Worm (Caenorhabditis elegans) whole organism, late embryonic: ENCODE results near the gene mak-1.

ENCODE experiments used
- C08G9.2 ChIP-seq: sonication (generic microtip); optimal IDR thresholded peaks from 2 replicates; lab custom pipeline; 2016; ENCODE audit warnings: mild to moderate bottlenecking, missing genetic modification characterization, moderate library complexity, missing compliant biosample characterization
- K02D7.2 ChIP-seq: sonication (generic microtip); optimal IDR thresholded peaks from 2 replicates; lab custom pipeline; 2017; ENCODE audit warnings: mild to moderate bottlenecking, missing genetic modification characterization, missing compliant biosample characterization
- T23F11.4 ChIP-seq: fragments of 200-800 bp; sonication (Bioruptor generic); optimal IDR thresholded peaks from 2 replicates; lab custom pipeline; 2018; ENCODE audit warnings: mild to moderate bottlenecking, missing genetic modification characterization, missing compliant biosample characterization
- Y22D7AL.16 ChIP-seq: sonication (generic microtip); optimal IDR thresholded peaks from 2 replicates; lab custom pipeline; 2016; ENCODE audit warnings: missing genetic modification characterization, missing compliant biosample characterization
- ahr-1 ChIP-seq: sonication (generic microtip); optimal IDR thresholded peaks from 2 replicates; lab custom pipeline; 2016; ENCODE audit warnings: missing genetic modification characterization, missing compliant biosample characterization
- ama-1 ChIP-seq: fragments of 150-350 bp; optimal IDR thresholded peaks from 2 replicates; lab custom pipeline; 2014
- ceh-18 ChIP-seq: sonication (generic microtip); optimal IDR thresholded peaks from 2 replicates; lab custom pipeline; 2016; ENCODE audit warnings: missing genetic modification characterization, missing compliant biosample characterization
- ceh-19 ChIP-seq: fragments of 200-800 bp; sonication (Bioruptor generic); optimal IDR thresholded peaks from 2 replicates; lab custom pipeline; 2018; ENCODE audit warnings: mild to moderate bottlenecking, missing genetic modification characterization, missing compliant biosample characterization
- ceh-22 ChIP-seq: sonication (generic microtip); optimal IDR thresholded peaks from 2 replicates; lab custom pipeline; 2017; ENCODE audit warnings: missing biosample characterization, missing genetic modification characterization
- ceh-24 ChIP-seq: sonication (generic microtip); optimal IDR thresholded peaks from 2 replicates; lab custom pipeline; 2016; ENCODE audit warnings: mild to moderate bottlenecking, missing genetic modification characterization, missing compliant biosample characterization
- ceh-30 ChIP-seq: fragments of 150-350 bp; optimal IDR thresholded peaks from 2 replicates; lab custom pipeline; 2014; ENCODE audit warnings: missing biosample characterization, missing genetic modification characterization
- ceh-31 ChIP-seq: sonication (generic microtip); optimal IDR thresholded peaks from 2 replicates; lab custom pipeline; 2016; ENCODE audit warnings: missing genetic modification characterization, missing compliant biosample characterization
- ceh-34 ChIP-seq: sonication (generic microtip); optimal IDR thresholded peaks from 2 replicates; lab custom pipeline; 2016; ENCODE audit warnings: mild to moderate bottlenecking, missing genetic modification characterization, missing compliant biosample characterization
- ceh-45 ChIP-seq: fragments of 200-800 bp; sonication (Bioruptor generic); IDR thresholded peaks from 2 replicates; pipeline ENCODE4 v1.3.6; 2022; ENCODE audit warnings: missing genetic modification reagents, missing genetic modification characterization, missing compliant biosample characterization
- ceh-48 ChIP-seq: sonication (generic microtip); optimal IDR thresholded peaks from 2 replicates; lab custom pipeline; 2016; ENCODE audit warnings: missing genetic modification characterization, inconsistent platforms, missing compliant biosample characterization
- ceh-9 ChIP-seq: sonication (generic microtip); optimal IDR thresholded peaks from 2 replicates; lab custom pipeline; 2016; ENCODE audit warnings: mild to moderate bottlenecking, missing genetic modification characterization, inconsistent platforms, missing compliant biosample characterization
- che-1 ChIP-seq: sonication (generic microtip); optimal IDR thresholded peaks from 2 replicates; lab custom pipeline; 2016; ENCODE audit warnings: mild to moderate bottlenecking, missing genetic modification characterization, missing compliant biosample characterization
- dmd-4 ChIP-seq: sonication (generic microtip); optimal IDR thresholded peaks from 2 replicates; lab custom pipeline; 2016; ENCODE audit warnings: borderline replicate concordance, missing genetic modification characterization, missing compliant biosample characterization
- elt-4 ChIP-seq: sonication (generic microtip); optimal IDR thresholded peaks from 2 replicates; lab custom pipeline; 2016; ENCODE audit warnings: missing genetic modification characterization, missing compliant biosample characterization
- fax-1 ChIP-seq: sonication (generic microtip); optimal IDR thresholded peaks from 2 replicates; lab custom pipeline; 2016; ENCODE audit warnings: missing genotype, missing genetic modification characterization, missing compliant biosample characterization
- fkh-10 ChIP-seq: fragments of 150-350 bp; optimal IDR thresholded peaks from 2 replicates; lab custom pipeline; 2014; ENCODE audit warnings: missing biosample characterization, missing genetic modification reagents, missing genetic modification characterization
- gmeb-2 ChIP-seq: sonication (generic microtip); optimal IDR thresholded peaks from 2 replicates; lab custom pipeline; 2016; ENCODE audit warnings: missing genetic modification characterization, inconsistent platforms, missing compliant biosample characterization
- hlh-13 ChIP-seq: fragments of 200-800 bp; sonication (Bioruptor generic); optimal IDR thresholded peaks from 2 replicates; lab custom pipeline; 2018; ENCODE audit warnings: mild to moderate bottlenecking, missing genetic modification characterization, missing compliant biosample characterization
- hlh-15 ChIP-seq: sonication (generic microtip); optimal IDR thresholded peaks from 2 replicates; lab custom pipeline; 2016; ENCODE audit warnings: missing genetic modification characterization, missing compliant biosample characterization
- hlh-30 ChIP-seq: sonication (generic microtip); optimal IDR thresholded peaks from 2 replicates; lab custom pipeline; 2017; ENCODE audit warnings: antibody characterized with exemption, missing genetic modification characterization, missing compliant biosample characterization; ENCODE audit not compliant: insufficient read depth
- hlh-6 ChIP-seq: sonication (generic microtip); optimal IDR thresholded peaks from 2 replicates; lab custom pipeline; 2016; ENCODE audit warnings: missing genotype, missing genetic modification characterization, missing compliant biosample characterization
- hlh-8 ChIP-seq: sonication (generic microtip); optimal IDR thresholded peaks from 2 replicates; lab custom pipeline; 2016; ENCODE audit warnings: missing genotype, missing genetic modification characterization, missing compliant biosample characterization
- lim-6 ChIP-seq: sonication (generic microtip); optimal IDR thresholded peaks from 2 replicates; lab custom pipeline; 2016; ENCODE audit warnings: missing genetic modification characterization, missing compliant biosample characterization
- lin-11 ChIP-seq: fragments of 200-800 bp; sonication (Bioruptor generic); optimal IDR thresholded peaks from 2 replicates; lab custom pipeline; 2018; ENCODE audit warnings: mild to moderate bottlenecking, missing genetic modification characterization, missing compliant biosample characterization
- madf-2 ChIP-seq: sonication (generic microtip); optimal IDR thresholded peaks from 2 replicates; lab custom pipeline; 2017; ENCODE audit warnings: missing genetic modification characterization, missing compliant biosample characterization
- mec-3 ChIP-seq: sonication (generic microtip); optimal IDR thresholded peaks from 2 replicates; lab custom pipeline; 2016; ENCODE audit warnings: borderline replicate concordance, missing genetic modification characterization, missing compliant biosample characterization
- nfya-1 ChIP-seq: sonication (generic microtip); optimal IDR thresholded peaks from 2 replicates; lab custom pipeline; 2017; ENCODE audit warnings: missing genetic modification characterization, mild to moderate bottlenecking, missing compliant biosample characterization, antibody characterized with exemption, moderate library complexity
- nhr-11 ChIP-seq: fragments of 150-350 bp; optimal IDR thresholded peaks from 2 replicates; lab custom pipeline; 2014; ENCODE audit warnings: missing biosample characterization, missing genetic modification characterization
- nhr-232 ChIP-seq: sonication (generic microtip); optimal IDR thresholded peaks from 2 replicates; lab custom pipeline; 2016; ENCODE audit warnings: missing genetic modification characterization, missing compliant biosample characterization
- npax-4 ChIP-seq: sonication (generic microtip); optimal IDR thresholded peaks from 2 replicates; lab custom pipeline; 2016; ENCODE audit warnings: missing genetic modification characterization, missing compliant biosample characterization
- odd-2 ChIP-seq: sonication (generic microtip); optimal IDR thresholded peaks from 2 replicates; lab custom pipeline; 2017; ENCODE audit warnings: antibody characterized with exemption, mild to moderate bottlenecking, missing genetic modification characterization, missing compliant biosample characterization
- pag-3 ChIP-seq: sonication (generic microtip); optimal IDR thresholded peaks from 2 replicates; lab custom pipeline; 2016; ENCODE audit warnings: missing compliant biosample characterization, missing genetic modification characterization, borderline replicate concordance
- pat-9 ChIP-seq: fragments of 200-800 bp; sonication (Bioruptor generic); optimal IDR thresholded peaks from 2 replicates; lab custom pipeline; 2018; ENCODE audit warnings: mild to moderate bottlenecking, missing genetic modification characterization, moderate library complexity, missing compliant biosample characterization
- pax-1 ChIP-seq: fragments of 150-350 bp; optimal IDR thresholded peaks from 2 replicates; lab custom pipeline; 2014; ENCODE audit warnings: missing biosample characterization, missing genetic modification characterization
- pha-2 ChIP-seq: sonication (generic microtip); optimal IDR thresholded peaks from 2 replicates; lab custom pipeline; 2017; ENCODE audit warnings: mild to moderate bottlenecking, missing genetic modification characterization, missing compliant biosample characterization
- pqm-1 ChIP-seq: sonication (generic microtip); optimal IDR thresholded peaks from 2 replicates; lab custom pipeline; 2016; ENCODE audit warnings: missing genetic modification characterization, missing compliant biosample characterization
- sdc-2 ChIP-seq: sonication (generic microtip); optimal IDR thresholded peaks from 2 replicates; lab custom pipeline; 2016; ENCODE audit warnings: missing genotype, missing genetic modification characterization, missing compliant biosample characterization
- sox-2 ChIP-seq: fragments of 200-800 bp; sonication (Bioruptor generic); IDR thresholded peaks from 2 replicates; pipeline ENCODE4 v1.3.6; 2022; ENCODE audit warnings: missing genetic modification reagents, missing genetic modification characterization, missing compliant biosample characterization
- sox-4 ChIP-seq: sonication (generic microtip); optimal IDR thresholded peaks from 2 replicates; lab custom pipeline; 2017; ENCODE audit warnings: mild to moderate bottlenecking, missing genetic modification characterization, inconsistent platforms, missing compliant biosample characterization
- syd-9 ChIP-seq: sonication (generic microtip); optimal IDR thresholded peaks from 2 replicates; lab custom pipeline; 2016; ENCODE audit warnings: mild to moderate bottlenecking, missing genetic modification characterization, moderate library complexity, missing compliant biosample characterization
- tbx-7 ChIP-seq: sonication (generic microtip); optimal IDR thresholded peaks from 2 replicates; lab custom pipeline; 2016; ENCODE audit warnings: missing genotype, missing genetic modification characterization, missing compliant biosample characterization
- ttx-3 ChIP-seq: sonication (generic microtip); optimal IDR thresholded peaks from 2 replicates; lab custom pipeline; 2016; ENCODE audit warnings: missing genetic modification reagents, missing genetic modification characterization, missing compliant biosample characterization
- unc-3 ChIP-seq, 2 experiments: fragments of 200-800 bp in 1 of 2; sonication (Bioruptor generic) in 1 of 2; sonication (generic microtip) in 1 of 2; conservative IDR thresholded peaks in 1 of 2; optimal IDR thresholded peaks in 1 of 2; 2 replicates each; pipeline versions ENCODE4 v1.3.6 to Lab custom; 2016 to 2022; ENCODE audit warnings: missing compliant biosample characterization in 2 of 2, missing genetic modification characterization in 2 of 2, missing genetic modification reagents in 1 of 2
- unc-42 ChIP-seq: sonication (generic microtip); optimal IDR thresholded peaks from 2 replicates; lab custom pipeline; 2016; ENCODE audit warnings: missing genotype, missing genetic modification characterization, missing compliant biosample characterization
- unc-86 ChIP-seq: sonication (generic microtip); optimal IDR thresholded peaks from 2 replicates; lab custom pipeline; 2016; ENCODE audit warnings: missing genetic modification characterization, missing compliant biosample characterization
- zip-5 ChIP-seq: sonication (generic microtip); optimal IDR thresholded peaks from 2 replicates; lab custom pipeline; 2016; ENCODE audit warnings: missing genetic modification characterization, missing compliant biosample characterization

mak-1 gene

DNA sequence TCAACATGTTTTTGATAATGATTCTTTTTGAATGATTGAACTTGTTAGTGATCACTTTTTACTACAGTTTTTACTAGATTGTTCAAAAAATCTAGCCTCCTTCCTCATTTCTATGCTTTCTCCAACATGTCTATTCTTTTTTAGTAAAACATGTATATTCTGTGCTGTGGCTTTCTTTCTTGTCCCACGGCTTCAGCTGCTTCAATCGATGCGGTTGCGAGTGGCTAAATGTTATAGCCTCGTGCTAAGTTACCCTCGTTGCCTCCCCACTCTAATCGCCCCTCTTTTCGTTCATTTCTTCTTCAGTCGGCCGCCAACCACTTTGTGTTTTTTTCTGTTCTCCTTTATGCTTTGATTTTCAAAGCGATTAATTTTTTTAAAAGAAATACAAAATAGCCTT, 42.0 kb downstream of the mak-1 start:
- peak; percentile 22 for TF ChIP-seq nfya-1
- peak; percentile 26 for TF ChIP-seq hlh-30
- TF ChIP-seq elt-4 = no peak
- TF ChIP-seq unc-42 (tag; lab: Kevin White, UChicago) = peak; percentile 43
- peak; percentile 27 for TF ChIP-seq ceh-48 (tag; lab: Kevin White, UChicago)
- TF ChIP-seq hlh-8 (tag; lab: Kevin White, UChicago) = no peak

DNA sequence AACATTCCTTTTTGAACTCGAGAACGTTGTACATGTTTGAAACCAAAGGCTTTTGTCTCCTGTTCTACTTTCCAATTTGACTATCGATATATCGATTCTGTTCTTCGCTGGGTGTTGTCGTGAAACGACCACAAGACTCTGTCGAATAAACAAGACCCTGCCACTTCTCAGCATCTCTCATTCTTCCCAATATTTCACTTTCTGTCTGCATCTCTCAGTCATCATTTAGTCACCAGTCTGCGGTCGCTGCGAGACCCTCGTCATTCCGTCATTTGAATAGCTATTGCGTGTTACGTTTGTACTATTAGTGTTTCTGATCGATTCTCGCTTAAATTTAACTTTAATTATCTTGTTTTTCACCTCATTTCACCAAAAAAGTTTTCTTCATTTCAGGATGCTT, 43.5 kb downstream of the mak-1 start:
- TF ChIP-seq ama-1 (lab: Kevin White, UChicago) (peak; percentile 55), T23F11.4 (GFP tag; lab: Kevin White, UChicago) (no peak), ahr-1 (tag; lab: Kevin White, UChicago) (no peak), ttx-3 (tag; lab: Kevin White, UChicago) (no peak), pax-1 (tag; lab: Kevin White, UChicago) (peak; percentile 82), Y22D7AL.16 (tag; lab: Kevin White, UChicago) (no peak), che-1 (no peak), ceh-24 (tag; lab: Kevin White, UChicago) (no peak), sox-4 (no peak), tbx-7 (tag; lab: Kevin White, UChicago) (no peak), hlh-30 (peak; percentile 100), nfya-1 (peak; percentile 94), syd-9 (tag; lab: Kevin White, UChicago) (no peak), elt-4 (no peak), lin-11 (no peak), odd-2 (tag; lab: Kevin White, UChicago) (no peak), ceh-9 (tag; lab: Kevin White, UChicago) (no peak), fkh-10 (GFP tag; lab: Kevin White, UChicago) (peak; percentile 11), sox-2 (GFP tag; lab: Robert Waterston, UW) (no peak; the same call in 1 of the 2 replicates), dmd-4 (tag; lab: Kevin White, UChicago) (no peak), ceh-30 (tag; lab: Kevin White, UChicago) (no peak), ceh-31 (peak; percentile 91), lim-6 (tag; lab: Kevin White, UChicago) (no peak), sdc-2 (tag; lab: Kevin White, UChicago) (peak; percentile 36), pat-9 (tag; lab: Kevin White, UChicago) (no peak), hlh-13 (no peak), ceh-34 (tag; lab: Kevin White, UChicago) (peak; percentile 66), hlh-8 (tag; lab: Kevin White, UChicago) (no peak), ceh-19 (GFP tag; lab: Kevin White, UChicago) (peak; percentile 6), ceh-22 (tag; lab: Kevin White, UChicago) (no peak), gmeb-2 (tag; lab: Kevin White, UChicago) (no peak), pha-2 (peak; percentile 33), nhr-11 (tag; lab: Kevin White, UChicago) (no peak), nhr-232 (tag; lab: Kevin White, UChicago) (no peak), unc-86 (no peak), unc-3 (GFP tag; conservative IDR thresholded peaks at IDR 0.05; lab: Robert Waterston, UW) (no peak), unc-3 (tag; optimal IDR thresholded peaks at IDR 0.05; lab: Kevin White, UChicago) (no peak), zip-5 (tag; lab: Kevin White, UChicago) (no peak), npax-4 (tag; lab: Kevin White, UChicago) (no peak), madf-2 (tag; lab: Kevin White, UChicago) (peak; percentile 1), hlh-6 (tag; lab: Kevin White, UChicago) (no peak), ceh-48 (tag; lab: Kevin White, UChicago) (peak; percentile 91), C08G9.2 (tag; lab: Kevin White, UChicago) (no peak), K02D7.2 (no peak), pag-3 (tag; lab: Kevin White, UChicago) (no peak), fax-1 (tag; lab: Kevin White, UChicago) (no peak), hlh-15 (no peak), ceh-18 (tag; lab: Kevin White, UChicago) (peak; percentile 88), ceh-45 (no peak), mec-3 (tag; lab: Kevin White, UChicago) (no peak), pqm-1 (tag; lab: Kevin White, UChicago) (no peak)
